Fruit fly (Drosophila melanogaster): ENCODE measurements around the gene CG18048.

The CG18048 gene

DNA sequence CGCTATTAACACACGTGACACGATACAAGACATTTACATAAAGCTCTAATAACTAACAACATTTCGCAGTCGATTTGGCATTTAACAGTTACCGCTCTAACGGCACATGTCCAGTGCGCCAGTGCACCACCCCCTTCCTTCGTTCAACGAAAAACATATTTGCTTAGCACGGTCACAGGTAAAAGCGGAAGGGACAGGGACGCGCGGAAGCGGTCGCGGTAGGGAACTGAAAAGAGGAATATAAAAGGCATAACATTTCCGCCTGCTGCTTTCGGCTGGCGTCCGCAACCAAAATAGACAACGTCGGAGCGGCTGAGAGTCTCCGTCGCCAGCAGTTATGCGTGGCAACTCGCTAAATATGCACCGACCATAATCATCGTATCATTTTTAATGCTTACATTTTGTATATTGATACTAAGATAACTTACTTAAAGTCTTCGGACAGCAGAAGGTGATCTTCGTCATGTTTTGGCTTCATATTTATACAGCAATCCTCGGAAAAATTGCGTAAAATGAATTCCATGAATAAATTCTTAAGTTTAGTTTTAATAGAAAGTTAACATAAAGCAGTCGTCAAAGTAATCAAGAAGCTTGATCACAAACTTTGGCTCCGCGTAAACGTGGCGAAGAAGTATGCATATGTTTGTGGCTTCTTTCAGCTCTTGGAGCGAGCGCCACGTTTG lies 5.9 kb downstream of the CG18048 start:
- TF ChIP-seq vri (GFP tag; optimal IDR thresholded peaks at IDR 0.05): no peak
- TF ChIP-seq CG6854 (GFP tag; optimal IDR thresholded peaks at IDR 0.05): no peak
- peak; percentile 37 for TF ChIP-seq dac (GFP tag; optimal IDR thresholded peaks at IDR 0.05)
- TF ChIP-seq pdm3 (GFP tag; optimal IDR thresholded peaks at IDR 0.05): peak; percentile 47
- peak; percentile 15 for TF ChIP-seq Sox102F (GFP tag; optimal IDR thresholded peaks at IDR 0.05)
- peak; percentile 73 for TF ChIP-seq CG15336 (GFP tag; IDR thresholded peaks at IDR 0.05)
- TF ChIP-seq CG31627 (GFP tag; optimal IDR thresholded peaks at IDR 0.05): no peak
- TF ChIP-seq Hr4 (GFP tag; optimal IDR thresholded peaks at IDR 0.05): peak; percentile 76
- no peak for TF ChIP-seq Lpt (GFP tag; optimal IDR thresholded peaks at IDR 0.05)
- TF ChIP-seq CG6276 (GFP tag; optimal IDR thresholded peaks at IDR 0.05): peak; percentile 64
- TF ChIP-seq CG11294 (GFP tag; IDR thresholded peaks at IDR 0.05): no peak
- TF ChIP-seq CG9139 (GFP tag; optimal IDR thresholded peaks at IDR 0.05): no peak
- 0 out of 2 replicates have a peak, but pooled peaks have one; percentile 26 for TF ChIP-seq Gug (GFP tag; IDR thresholded peaks at IDR 0.05)
- no peak for TF ChIP-seq Sox15 (GFP tag; optimal IDR thresholded peaks at IDR 0.05)
- 0 out of 3 replicates have a peak, but pooled peaks have one; percentile 41 for TF ChIP-seq CG6163 (GFP tag; IDR thresholded peaks at IDR 0.05)
- TF ChIP-seq Eip78C (GFP tag): peak; percentile 79
- TF ChIP-seq CG32006 (GFP tag; optimal IDR thresholded peaks at IDR 0.05): peak; percentile 77
- TF ChIP-seq fd85E (GFP tag; optimal IDR thresholded peaks at IDR 0.05): no peak
- TF ChIP-seq CG16779 (tag; optimal IDR thresholded peaks at IDR 0.05): peak; percentile 5
- TF ChIP-seq Ets21C (GFP tag; optimal IDR thresholded peaks at IDR 0.05): no peak
- TF ChIP-seq acj6 (GFP tag; optimal IDR thresholded peaks at IDR 0.05): peak; percentile 49
- peak; percentile 17 for TF ChIP-seq Ets96B (tag; optimal IDR thresholded peaks at IDR 0.05)
- peak; percentile 31 for TF ChIP-seq net (GFP tag; optimal IDR thresholded peaks at IDR 0.05)
- no peak for TF ChIP-seq CG8632 (GFP tag; optimal IDR thresholded peaks at IDR 0.05)
- TF ChIP-seq CG3032 (tag; optimal IDR thresholded peaks at IDR 0.05): peak; percentile 42
- peak; percentile 39 for TF ChIP-seq CG10669 (GFP tag; optimal IDR thresholded peaks at IDR 0.05)
- TF ChIP-seq CG1621 (tag; optimal IDR thresholded peaks at IDR 0.05): no peak
- TF ChIP-seq Blimp-1 (GFP tag; optimal IDR thresholded peaks at IDR 0.05): no peak
- TF ChIP-seq topi (GFP tag; optimal IDR thresholded peaks at IDR 0.05): no peak
- TF ChIP-seq Smox (GFP tag; optimal IDR thresholded peaks at IDR 0.05): no peak
- peak; percentile 38 for TF ChIP-seq fkh (GFP tag; optimal IDR thresholded peaks at IDR 0.05)
- TF ChIP-seq CG6792 (GFP tag; optimal IDR thresholded peaks at IDR 0.05): no peak
- no peak for TF ChIP-seq CG11902 (GFP tag; optimal IDR thresholded peaks at IDR 0.05)
- TF ChIP-seq achi (GFP tag; optimal IDR thresholded peaks at IDR 0.05): peak; percentile 39
- no peak for TF ChIP-seq spab (GFP tag; optimal IDR thresholded peaks at IDR 0.05)
- TF ChIP-seq CG34406 (GFP tag; optimal IDR thresholded peaks at IDR 0.05): no peak
- TF ChIP-seq eg (GFP tag; IDR thresholded peaks at IDR 0.05): peak; percentile 52; the same call in 2 of the 3 replicates
- TF ChIP-seq ss (GFP tag; optimal IDR thresholded peaks at IDR 0.05): no peak
- no peak for TF ChIP-seq cyc (GFP tag; optimal IDR thresholded peaks at IDR 0.05)
- peak; percentile 24 for TF ChIP-seq CG3919 (GFP tag; optimal IDR thresholded peaks at IDR 0.05)
- TF ChIP-seq CG8319 (GFP tag; optimal IDR thresholded peaks at IDR 0.05): no peak
- peak; percentile 14 for TF ChIP-seq CG10631 (GFP tag; optimal IDR thresholded peaks at IDR 0.05)
- no peak for TF ChIP-seq CG7368 (GFP tag; optimal IDR thresholded peaks at IDR 0.05)
- TF ChIP-seq CG11762 (GFP tag; optimal IDR thresholded peaks at IDR 0.05; ENCODE audit: insufficient read depth): no peak
- peak; percentile 9 for TF ChIP-seq Hr39 (GFP tag; optimal IDR thresholded peaks at IDR 0.05)
- TF ChIP-seq esn (GFP tag; optimal IDR thresholded peaks at IDR 0.05): peak; percentile 31
- peak; percentile 34 for TF ChIP-seq Sox14 (GFP tag; optimal IDR thresholded peaks at IDR 0.05)
- peak; percentile 13 for TF ChIP-seq dsx (GFP tag; optimal IDR thresholded peaks at IDR 0.05; ENCODE audit: poor library complexity, severe bottlenecking)
- TF ChIP-seq CG6808 (GFP tag; optimal IDR thresholded peaks at IDR 0.05): peak; percentile 42
- no peak for TF ChIP-seq Hr38 (GFP tag; optimal IDR thresholded peaks at IDR 0.05)
- TF ChIP-seq Eip75B (GFP tag; optimal IDR thresholded peaks at IDR 0.05): peak; percentile 4
